Worm (Caenorhabditis elegans) whole organism, late embryonic: ENCODE measurements around the gene coh-1.

Source experiments
- ceh-14 ChIP-seq: sonication (generic microtip); optimal IDR thresholded peaks from 2 replicates; lab custom pipeline; 2016; ENCODE audit warnings: missing genotype, missing genetic modification characterization, missing compliant biosample characterization
- ceh-9 ChIP-seq: sonication (generic microtip); optimal IDR thresholded peaks from 2 replicates; lab custom pipeline; 2016; ENCODE audit warnings: mild to moderate bottlenecking, missing genetic modification characterization, inconsistent platforms, missing compliant biosample characterization
- fax-1 ChIP-seq: sonication (generic microtip); optimal IDR thresholded peaks from 2 replicates; lab custom pipeline; 2016; ENCODE audit warnings: missing genotype, missing genetic modification characterization, missing compliant biosample characterization
- pqm-1 ChIP-seq: sonication (generic microtip); optimal IDR thresholded peaks from 2 replicates; lab custom pipeline; 2016; ENCODE audit warnings: missing genetic modification characterization, missing compliant biosample characterization
- rnt-1 ChIP-seq: sonication (generic microtip); optimal IDR thresholded peaks from 2 replicates; lab custom pipeline; 2016; ENCODE audit warnings: missing genetic modification characterization, missing compliant biosample characterization
- unc-55 ChIP-seq: sonication (generic microtip); optimal IDR thresholded peaks from 2 replicates; lab custom pipeline; 2017; ENCODE audit warnings: missing biosample characterization, missing genetic modification reagents, missing genetic modification characterization

- no peak for TF ChIP-seq fax-1 (tag; lab: Kevin White, UChicago)
- no peak for TF ChIP-seq rnt-1 (tag; lab: Kevin White, UChicago)
- no peak for TF ChIP-seq ceh-9 (tag; lab: Kevin White, UChicago)
- no peak for TF ChIP-seq pqm-1 (tag; lab: Kevin White, UChicago)
- no peak for TF ChIP-seq ceh-14 (tag; lab: Kevin White, UChicago)
- TF ChIP-seq unc-55, result no peak
Measured at ce11 chrX:7480756-7481155, 5.9 kb upstream of the coh-1 start, which contains the start of gene F48E3.9.
